Worm (Caenorhabditis elegans): Measurements from ENCODE around the gene frpr-1.
"Not testable (repeated sequence)": the region's sequence is repeated elsewhere in the genome, so short reads cannot be mapped to it uniquely, and the experiment has no call there.

DNA sequence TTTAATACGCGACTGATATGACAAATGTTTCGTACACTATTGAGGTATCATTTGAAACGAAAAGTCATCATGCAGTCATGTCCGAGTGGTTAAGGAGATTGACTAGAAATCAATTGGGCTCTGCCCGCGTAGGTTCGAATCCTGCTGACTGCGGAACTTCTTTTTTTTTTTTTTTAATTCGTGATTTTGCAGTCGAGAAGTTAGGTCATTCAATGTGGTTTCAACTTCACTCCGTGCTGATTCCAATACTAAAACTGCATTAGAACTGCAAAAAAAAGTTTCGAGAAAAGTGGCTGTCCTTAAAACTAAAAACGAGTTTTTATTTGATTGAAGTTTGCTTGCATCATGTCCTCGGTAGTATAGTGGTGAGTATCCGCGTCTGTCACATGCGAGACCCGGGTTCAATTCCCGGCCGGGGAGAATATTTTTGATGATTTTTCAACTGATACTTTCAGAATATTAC is 25.0 kb upstream of the frpr-1 start:
- peak; percentile 54 for TF ChIP-seq him-1 (tag; optimal IDR thresholded peaks at IDR 0.05)
- TF ChIP-seq attf-5 (GFP tag; optimal IDR thresholded peaks at IDR 0.05): peak; percentile 19
- not testable (repeated sequence) for TF ChIP-seq attf-6 (GFP tag; IDR thresholded peaks at IDR 0.05); snpc-1.1 (tag; optimal IDR thresholded peaks at IDR 0.05; ENCODE audit: insufficient read depth); B0336.3 (GFP tag; IDR thresholded peaks at IDR 0.05); cebp-2 (GFP tag; IDR thresholded peaks at IDR 0.05); ama-1 (optimal IDR thresholded peaks at IDR 0.05)
- TF ChIP-seq ama-1 (GFP tag; optimal IDR thresholded peaks at IDR 0.05): peak in 1 of 2 experiments; percentile 23
